Worm (Caenorhabditis elegans): ENCODE measurements around the gene pqn-94.

- TF ChIP-seq aly-2 (tag; optimal IDR thresholded peaks at IDR 0.05): no peak
- TF ChIP-seq F26F4.8 (GFP tag; conservative IDR thresholded peaks at IDR 0.05): no peak
- TF ChIP-seq egl-27 (tag; optimal IDR thresholded peaks at IDR 0.05): no peak
Observed at ce11 chrV:20305803-20306202, 26.1 kb upstream of the pqn-94 start, which contains the start of gene ZC15.1.

Measured in whole organism, L4 larva.